Worm (Caenorhabditis elegans) whole organism, L3 larva: ENCODE measurements around the gene F41B5.12.

ENCODE experiments used
- R02D3.7 ChIP-seq: fragments of 150-350 bp; optimal IDR thresholded peaks from 2 replicates; lab custom pipeline; 2014; ENCODE audit warnings: missing biosample characterization, missing genetic modification characterization
- ZK546.5 ChIP-seq: sonication (generic microtip); optimal IDR thresholded peaks from 2 replicates; lab custom pipeline; 2017; ENCODE audit warnings: missing biosample characterization, missing genetic modification characterization
- ama-1 ChIP-seq: fragments of 150-350 bp; optimal IDR thresholded peaks from 2 replicates; lab custom pipeline; 2018
- ceh-16 ChIP-seq: sonication (generic microtip); optimal IDR thresholded peaks from 2 replicates; lab custom pipeline; 2017; ENCODE audit warnings: missing biosample characterization, missing genetic modification characterization
- ceh-28 ChIP-seq: fragments of 150-350 bp; optimal IDR thresholded peaks from 2 replicates; lab custom pipeline; 2014; ENCODE audit warnings: missing biosample characterization, missing genetic modification reagents, missing genetic modification characterization
- ceh-9 ChIP-seq: sonication (generic microtip); optimal IDR thresholded peaks from 2 replicates; lab custom pipeline; 2018; ENCODE audit warnings: missing biosample characterization, missing genetic modification characterization
- daf-12 ChIP-seq: fragments of 150-350 bp; optimal IDR thresholded peaks from 2 replicates; lab custom pipeline; 2014; ENCODE audit warnings: missing biosample characterization, missing genetic modification reagents, missing genetic modification characterization
- egl-27 ChIP-seq: sonication (generic microtip); optimal IDR thresholded peaks from 4 replicates; lab custom pipeline; 2017; ENCODE audit warnings: missing biosample characterization, missing genetic modification reagents, missing genetic modification characterization
- egl-5 ChIP-seq: fragments of 150-350 bp; optimal IDR thresholded peaks from 2 replicates; lab custom pipeline; 2017; ENCODE audit warnings: missing biosample characterization, missing genetic modification reagents, missing genetic modification characterization, inconsistent platforms
- elt-1 ChIP-seq: fragments of 150-350 bp; optimal IDR thresholded peaks from 2 replicates; lab custom pipeline; 2014; ENCODE audit warnings: missing biosample characterization, missing genetic modification characterization
- elt-2 ChIP-seq: sonication (generic microtip); optimal IDR thresholded peaks from 2 replicates; lab custom pipeline; 2016; ENCODE audit warnings: missing genetic modification reagents, mild to moderate bottlenecking, missing genetic modification characterization, missing compliant biosample characterization
- fkh-2 ChIP-seq: fragments of 150-350 bp; optimal IDR thresholded peaks from 2 replicates; lab custom pipeline; 2014; ENCODE audit warnings: missing biosample characterization, missing genetic modification reagents, missing genetic modification characterization
- fos-1 ChIP-seq: fragments of 150-350 bp; optimal IDR thresholded peaks from 2 replicates; lab custom pipeline; 2014; ENCODE audit warnings: missing biosample characterization, missing genetic modification characterization
- hmg-11 ChIP-seq: sonication (generic microtip); optimal IDR thresholded peaks from 2 replicates; lab custom pipeline; 2016; ENCODE audit warnings: missing genetic modification characterization, missing compliant biosample characterization
- jun-1 ChIP-seq: fragments of 150-350 bp; optimal IDR thresholded peaks from 2 replicates; lab custom pipeline; 2014; ENCODE audit warnings: missing biosample characterization, missing genetic modification reagents, missing genetic modification characterization
- lin-15B ChIP-seq: fragments of 150-350 bp; optimal IDR thresholded peaks from 2 replicates; lab custom pipeline; 2014; ENCODE audit warnings: missing biosample characterization, missing genetic modification characterization
- lin-39 ChIP-seq: fragments of 150-350 bp; optimal IDR thresholded peaks from 2 replicates; lab custom pipeline; 2018; ENCODE audit warnings: missing biosample characterization, missing genetic modification reagents, missing genetic modification characterization
- lsy-12 ChIP-seq: sonication (generic microtip); optimal IDR thresholded peaks from 2 replicates; lab custom pipeline; 2016; ENCODE audit warnings: mild to moderate bottlenecking, missing genetic modification characterization, missing compliant biosample characterization
- mml-1 ChIP-seq: fragments of 150-350 bp; sonication (generic microtip); optimal IDR thresholded peaks from 3 replicates; lab custom pipeline; 2014; ENCODE audit warnings: missing biosample characterization, missing genetic modification characterization
- nfya-1 ChIP-seq: sonication (generic microtip); optimal IDR thresholded peaks from 2 replicates; lab custom pipeline; 2017; ENCODE audit warnings: missing genetic modification characterization, mild to moderate bottlenecking, missing compliant biosample characterization, antibody characterized with exemption, moderate library complexity; ENCODE audit not compliant: insufficient read depth
- nhr-11 ChIP-seq: fragments of 150-350 bp; optimal IDR thresholded peaks from 2 replicates; lab custom pipeline; 2014; ENCODE audit warnings: missing biosample characterization, missing genetic modification characterization
- nhr-23 ChIP-seq: fragments of 150-350 bp; optimal IDR thresholded peaks from 2 replicates; lab custom pipeline; 2014; ENCODE audit warnings: missing biosample characterization, missing genetic modification reagents, missing genetic modification characterization
- nhr-237 ChIP-seq: fragments of 150-350 bp; optimal IDR thresholded peaks from 2 replicates; lab custom pipeline; 2014; ENCODE audit warnings: missing biosample characterization, missing genetic modification characterization
- nhr-28 ChIP-seq: fragments of 150-350 bp; optimal IDR thresholded peaks from 2 replicates; lab custom pipeline; 2014; ENCODE audit warnings: missing biosample characterization, missing genetic modification characterization
- nhr-43 ChIP-seq: sonication (generic microtip); optimal IDR thresholded peaks from 2 replicates; lab custom pipeline; 2016; ENCODE audit warnings: mild to moderate bottlenecking, missing genetic modification characterization, missing compliant biosample characterization; ENCODE audit not compliant: poor library complexity, severe bottlenecking
- nhr-67 ChIP-seq: fragments of 150-350 bp; optimal IDR thresholded peaks from 2 replicates; lab custom pipeline; 2014; ENCODE audit warnings: missing biosample characterization, missing genetic modification characterization
- pha-4 ChIP-seq: fragments of 150-350 bp; optimal IDR thresholded peaks from 2 replicates; lab custom pipeline; 2014; ENCODE audit warnings: missing biosample characterization, missing genetic modification reagents, missing genetic modification characterization
- pqm-1 ChIP-seq: fragments of 150-350 bp; optimal IDR thresholded peaks from 2 replicates; lab custom pipeline; 2017; ENCODE audit warnings: missing biosample characterization, missing genetic modification characterization, inconsistent platforms
- sea-2 ChIP-seq: fragments of 150-350 bp; sonication (generic microtip); optimal IDR thresholded peaks from 4 replicates; lab custom pipeline; 2014; ENCODE audit warnings: missing biosample characterization, missing genetic modification reagents, missing genetic modification characterization
- unc-62 ChIP-seq: fragments of 150-350 bp; sonication (generic microtip); optimal IDR thresholded peaks from 4 replicates; lab custom pipeline; 2014; ENCODE audit warnings: missing biosample characterization, missing genetic modification reagents, missing genetic modification characterization
- zag-1 ChIP-seq: fragments of 150-350 bp; optimal IDR thresholded peaks from 2 replicates; lab custom pipeline; 2014; ENCODE audit warnings: missing biosample characterization, missing genetic modification characterization
- ztf-11 ChIP-seq: fragments of 150-350 bp; optimal IDR thresholded peaks from 2 replicates; lab custom pipeline; 2014; ENCODE audit warnings: missing biosample characterization, missing genetic modification characterization
- ztf-4 ChIP-seq: fragments of 150-350 bp; optimal IDR thresholded peaks from 2 replicates; lab custom pipeline; 2014; ENCODE audit warnings: missing biosample characterization, missing genetic modification characterization

Gene F41B5.12

ce11 chrV:2266958-2267357, 6.2 kb downstream of the F41B5.12 start, which contains the start of gene nhr-275:
nhr-275 (minus strand) TSS chrV:2267058.
- TF ChIP-seq egl-5 (tag; lab: Kevin White, UChicago), result no peak
- no peak for TF ChIP-seq fkh-2
- no peak for TF ChIP-seq elt-1 (tag; lab: Kevin White, UChicago)
- TF ChIP-seq nhr-237, result no peak
- TF ChIP-seq zag-1, result no peak
- TF ChIP-seq R02D3.7 (tag; lab: Kevin White, UChicago), result no peak
- TF ChIP-seq ztf-11, result no peak
- TF ChIP-seq ama-1 (lab: Kevin White, UChicago), result no peak
- no peak for TF ChIP-seq unc-62 (GFP tag; lab: Kevin White, UChicago)

DNA sequence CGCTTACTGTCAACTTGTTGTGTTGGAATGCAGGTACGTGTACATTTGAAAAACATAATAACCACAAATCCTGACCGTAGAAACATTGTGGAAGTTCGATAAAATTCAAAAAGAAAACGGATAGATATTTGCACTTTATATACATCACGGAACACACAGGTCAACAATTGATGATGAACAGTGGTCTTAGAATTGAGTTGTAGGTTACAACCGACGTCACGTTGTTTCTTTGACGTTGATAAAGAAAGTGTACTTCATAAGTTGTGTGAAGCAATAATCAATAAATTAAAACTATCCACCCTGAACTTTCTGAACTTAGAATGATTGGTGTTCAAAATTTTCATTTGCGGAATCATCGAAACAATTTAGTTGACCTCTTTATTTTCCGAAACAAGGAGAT, 11.0 kb downstream of the F41B5.12 start, which contains the start of gene Y5H2A.1:
Gene Y5H2A.1, minus strand, starts transcription at position 101 of the 400 bp plus-strand sequence.
- TF ChIP-seq lin-39 (tag; lab: Kevin White, UChicago) (no peak), ceh-28 (tag; lab: Kevin White, UChicago) (no peak), fos-1 (tag; lab: Kevin White, UChicago) (no peak)

ce11 chrV:2274253-2274892, 13.6 kb downstream of the F41B5.12 start, which contains the start of the genes Y5H2A.4 and abu-4:
Y5H2A.4 (minus strand) TSS chrV:2274353.
abu-4 (plus strand) TSS chrV:2274842.
- TF ChIP-seq zag-1 (no peak), nfya-1 (tag; lab: Kevin White, UChicago) (no peak), ama-1 (lab: Kevin White, UChicago) (no peak), unc-62 (GFP tag; lab: Kevin White, UChicago) (no peak), fkh-2 (no peak), ceh-16 (no peak), ceh-9 (no peak), ZK546.5 (tag; lab: Kevin White, UChicago) (no peak), ztf-4 (tag; lab: Kevin White, UChicago) (no peak), egl-5 (tag; lab: Kevin White, UChicago) (no peak), mml-1 (tag; lab: Kevin White, UChicago) (no peak), nhr-237 (no peak), R02D3.7 (tag; lab: Kevin White, UChicago) (no peak), nhr-11 (tag; lab: Kevin White, UChicago) (no peak), nhr-23 (tag; lab: Kevin White, UChicago) (no peak), nhr-28 (tag; lab: Kevin White, UChicago) (no peak), ceh-28 (tag; lab: Kevin White, UChicago) (no peak), egl-27 (tag; lab: Kevin White, UChicago) (no peak)

DNA sequence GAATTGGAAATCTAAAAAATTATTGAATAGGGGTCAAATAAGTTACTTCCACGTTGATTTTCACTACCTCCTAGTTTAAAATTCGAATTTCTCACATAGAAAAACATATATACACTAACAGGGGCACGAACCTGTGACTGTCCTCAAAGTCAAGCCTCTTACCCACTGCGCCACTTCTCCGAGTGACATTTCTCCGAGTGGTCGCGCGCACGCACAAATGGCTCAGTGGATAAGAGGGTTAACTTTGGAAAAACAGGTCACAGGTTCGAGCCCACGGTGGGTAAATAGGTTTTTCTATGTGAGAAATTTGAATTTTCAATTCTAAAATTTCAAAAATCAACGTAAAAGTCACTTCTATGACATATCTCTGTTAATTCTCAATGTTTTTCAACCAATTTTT, 16.5 kb downstream of the F41B5.12 start:
- TF ChIP-seq daf-12 (tag; lab: Kevin White, UChicago) (no peak), nhr-23 (tag; lab: Kevin White, UChicago) (no peak), pqm-1 (tag; lab: Kevin White, UChicago) (peak; percentile 2), lin-15B (tag; lab: Kevin White, UChicago) (peak; percentile 10), lsy-12 (no peak), nfya-1 (tag; lab: Kevin White, UChicago) (no peak), pha-4 (tag; lab: Kevin White, UChicago) (peak; percentile 21)
- TF ChIP-seq, all 47 proteins: peak for 3

DNA sequence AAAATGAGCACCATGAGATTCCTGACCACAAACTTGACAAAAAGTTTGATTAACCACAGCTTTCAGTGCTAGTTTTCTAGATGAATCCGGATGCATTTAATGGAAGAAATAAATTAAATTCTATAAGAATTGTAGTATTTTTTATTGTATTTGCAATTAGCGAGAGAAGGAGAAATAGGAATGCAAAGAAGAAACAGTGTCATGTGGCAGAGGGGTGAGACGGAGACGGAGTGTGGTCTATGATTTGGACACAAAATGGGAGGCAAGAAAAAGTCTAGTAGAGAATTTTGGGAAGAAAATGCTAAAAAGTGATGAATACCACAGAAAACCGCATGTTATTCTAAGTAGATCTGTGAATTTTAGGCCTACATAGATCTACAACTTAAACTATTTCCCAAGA, 17.3 kb downstream of the F41B5.12 start, which contains the start of gene nhr-59:
Gene nhr-59, minus strand, starts transcription at position 214 of the 400 bp plus-strand sequence.
- TF ChIP-seq nhr-67 (tag; lab: Kevin White, UChicago), result no peak
- no peak for TF ChIP-seq jun-1
- peak; percentile 1 for TF ChIP-seq elt-2 (tag; lab: Kevin White, UChicago)
- TF ChIP-seq fos-1 (tag; lab: Kevin White, UChicago), result no peak
- TF ChIP-seq nhr-43 (tag; lab: Kevin White, UChicago), result no peak
- TF ChIP-seq hmg-11, result no peak
- no peak for TF ChIP-seq elt-1 (tag; lab: Kevin White, UChicago)
- peak; percentile 44 for TF ChIP-seq pha-4 (tag; lab: Kevin White, UChicago)
- peak; percentile 4 for TF ChIP-seq pqm-1 (tag; lab: Kevin White, UChicago)
- TF ChIP-seq egl-5 (tag; lab: Kevin White, UChicago), result no peak
- no peak for TF ChIP-seq sea-2 (GFP tag; lab: Kevin White, UChicago)
